Worm (Caenorhabditis elegans) whole organism, mixed stage, embryonic: ENCODE results near the gene deg-3.

ENCODE experiments used
- elt-1 ChIP-seq: sonication (generic microtip); optimal IDR thresholded peaks from 2 replicates; lab custom pipeline; 2017; ENCODE audit warnings: missing genetic modification characterization, mild to moderate bottlenecking, missing compliant biosample characterization, antibody characterized with exemption, moderate library complexity, borderline replicate concordance; ENCODE audit not compliant: insufficient read depth
- ham-2 ChIP-seq: fragments of 200-800 bp; sonication (Bioruptor generic); optimal IDR thresholded peaks from 2 replicates; lab custom pipeline; 2018; ENCODE audit warnings: mild to moderate bottlenecking, missing genetic modification characterization, missing compliant biosample characterization
- lsy-2 ChIP-seq: fragments of 150-350 bp; optimal IDR thresholded peaks from 2 replicates; lab custom pipeline; 2014; ENCODE audit warnings: missing biosample characterization, missing genetic modification characterization
- mab-5 ChIP-seq: fragments of 150-350 bp; optimal IDR thresholded peaks from 2 replicates; lab custom pipeline; 2014; ENCODE audit warnings: missing biosample characterization, missing genetic modification characterization
- nhr-237 ChIP-seq: fragments of 150-350 bp; optimal IDR thresholded peaks from 2 replicates; lab custom pipeline; 2014; ENCODE audit warnings: missing biosample characterization, missing genetic modification characterization
- nhr-76 ChIP-seq: sonication (generic microtip); optimal IDR thresholded peaks from 2 replicates; lab custom pipeline; 2017; ENCODE audit warnings: missing biosample characterization, missing genetic modification characterization
- sptf-1 ChIP-seq: sonication (generic microtip); optimal IDR thresholded peaks from 2 replicates; lab custom pipeline; 2017; ENCODE audit warnings: mild to moderate bottlenecking, missing genetic modification characterization, moderate library complexity, missing compliant biosample characterization
- tbx-8 ChIP-seq: fragments of 200-800 bp; sonication (Bioruptor generic); optimal IDR thresholded peaks from 2 replicates; lab custom pipeline; 2018; ENCODE audit warnings: mild to moderate bottlenecking, missing genetic modification characterization, moderate library complexity, missing compliant biosample characterization
- unc-62 ChIP-seq: fragments of 150-350 bp; optimal IDR thresholded peaks from 2 replicates; lab custom pipeline; 2014; ENCODE audit warnings: missing biosample characterization, missing genetic modification reagents, missing genetic modification characterization
- ztf-11 ChIP-seq: fragments of 150-350 bp; optimal IDR thresholded peaks from 2 replicates; lab custom pipeline; 2014; ENCODE audit warnings: missing biosample characterization, missing genetic modification characterization

ce11 chrV:11385060-11385459 lies 29.9 kb downstream of the deg-3 start, which contains the start of gene col-154:
- TF ChIP-seq unc-62 (GFP tag; lab: Kevin White, UChicago) (no peak), ztf-11 (tag; lab: Kevin White, UChicago) (no peak), mab-5 (tag; lab: Kevin White, UChicago) (no peak), tbx-8 (GFP tag; lab: Kevin White, UChicago) (no peak), elt-1 (tag; lab: Kevin White, UChicago) (no peak), nhr-76 (tag; lab: Kevin White, UChicago) (no peak), lsy-2 (no peak), ham-2 (GFP tag; lab: Kevin White, UChicago) (no peak), sptf-1 (no peak), nhr-237 (tag; lab: Kevin White, UChicago) (no peak)
